Worm (Caenorhabditis elegans): ENCODE measurements around the gene srh-31.

The srh-31 gene

ce11 chrV:17676553-17676952, 30.6 kb upstream of the srh-31 start, which contains the start of gene str-92:
Gene str-92, minus strand, starts transcription at chrV:17676653.
- TF ChIP-seq tbx-2 (tag; optimal IDR thresholded peaks at IDR 0.05) (no peak), unc-62 (GFP tag; optimal IDR thresholded peaks at IDR 0.05) (no peak), nhr-12 (tag; optimal IDR thresholded peaks at IDR 0.05) (no peak), lsy-12 (tag; optimal IDR thresholded peaks at IDR 0.05) (no peak)

- TF ChIP-seq snpc-4 (tag; optimal IDR thresholded peaks at IDR 0.05) (no peak), elt-2 (tag; optimal IDR thresholded peaks at IDR 0.05) (no peak), nhr-25 (tag; optimal IDR thresholded peaks at IDR 0.05) (no peak), pha-4 (tag; optimal IDR thresholded peaks at IDR 0.05) (no peak), nfya-1 (tag; optimal IDR thresholded peaks at IDR 0.05; ENCODE audit: insufficient read depth) (no peak), ztf-11 (tag; optimal IDR thresholded peaks at IDR 0.05) (no peak), nhr-77 (tag; optimal IDR thresholded peaks at IDR 0.05) (no peak), ceh-9 (tag; optimal IDR thresholded peaks at IDR 0.05) (no peak), ceh-16 (tag; optimal IDR thresholded peaks at IDR 0.05) (no peak), daf-12 (tag; optimal IDR thresholded peaks at IDR 0.05) (no peak), jun-1 (tag; optimal IDR thresholded peaks at IDR 0.05) (no peak), nhr-67 (tag; optimal IDR thresholded peaks at IDR 0.05) (no peak), unc-39 (tag; optimal IDR thresholded peaks at IDR 0.05) (no peak), fkh-2 (tag; optimal IDR thresholded peaks at IDR 0.05) (no peak), nhr-43 (tag; optimal IDR thresholded peaks at IDR 0.05; ENCODE audit: poor library complexity, severe bottlenecking) (no peak), R02D3.7 (tag; optimal IDR thresholded peaks at IDR 0.05) (no peak), hmg-11 (tag; optimal IDR thresholded peaks at IDR 0.05) (no peak), zag-1 (tag; optimal IDR thresholded peaks at IDR 0.05) (no peak)
Measured at ce11 chrV:17683290-17683689, 23.8 kb upstream of the srh-31 start.

ce11 chrV:17683763-17684162, 23.4 kb upstream of the srh-31 start, which contains the start of gene F59A1.15:
Gene F59A1.15, minus strand, starts transcription at chrV:17683863.
- TF ChIP-seq pqm-1 (tag; optimal IDR thresholded peaks at IDR 0.05) (no peak), nhr-28 (tag; optimal IDR thresholded peaks at IDR 0.05) (no peak), lsy-12 (tag; optimal IDR thresholded peaks at IDR 0.05) (no peak), unc-39 (tag; optimal IDR thresholded peaks at IDR 0.05) (no peak), ceh-16 (tag; optimal IDR thresholded peaks at IDR 0.05) (no peak), pha-4 (tag; optimal IDR thresholded peaks at IDR 0.05) (no peak), jun-1 (tag; optimal IDR thresholded peaks at IDR 0.05) (no peak), fos-1 (tag; optimal IDR thresholded peaks at IDR 0.05) (no peak), nfya-1 (tag; optimal IDR thresholded peaks at IDR 0.05; ENCODE audit: insufficient read depth) (no peak), fkh-10 (GFP tag; optimal IDR thresholded peaks at IDR 0.05) (no peak), mdl-1 (tag; optimal IDR thresholded peaks at IDR 0.05) (no peak), skn-1 (tag; optimal IDR thresholded peaks at IDR 0.05) (no peak), snpc-4 (tag; optimal IDR thresholded peaks at IDR 0.05) (no peak), ceh-9 (tag; optimal IDR thresholded peaks at IDR 0.05) (no peak), daf-12 (tag; optimal IDR thresholded peaks at IDR 0.05) (no peak), hmg-11 (tag; optimal IDR thresholded peaks at IDR 0.05) (no peak), elt-1 (tag; optimal IDR thresholded peaks at IDR 0.05) (no peak), egl-27 (tag; optimal IDR thresholded peaks at IDR 0.05) (no peak), ama-1 (optimal IDR thresholded peaks at IDR 0.05) (no peak), lin-15B (tag; optimal IDR thresholded peaks at IDR 0.05) (no peak)

- no peak for TF ChIP-seq nhr-28 (tag; optimal IDR thresholded peaks at IDR 0.05)
- TF ChIP-seq pqm-1 (tag; optimal IDR thresholded peaks at IDR 0.05), result no peak
- no peak for TF ChIP-seq unc-62 (GFP tag; optimal IDR thresholded peaks at IDR 0.05)
- TF ChIP-seq unc-39 (tag; optimal IDR thresholded peaks at IDR 0.05), result no peak
- TF ChIP-seq skn-1 (tag; optimal IDR thresholded peaks at IDR 0.05), result no peak
- TF ChIP-seq nhr-76 (tag; optimal IDR thresholded peaks at IDR 0.05), result no peak
- TF ChIP-seq elt-1 (tag; optimal IDR thresholded peaks at IDR 0.05), result no peak
- no peak for TF ChIP-seq ceh-16 (tag; optimal IDR thresholded peaks at IDR 0.05)
- TF ChIP-seq nhr-23 (tag; optimal IDR thresholded peaks at IDR 0.05), result no peak
- no peak for TF ChIP-seq ztf-11 (tag; optimal IDR thresholded peaks at IDR 0.05)
- TF ChIP-seq snpc-4 (tag; optimal IDR thresholded peaks at IDR 0.05), result no peak
- no peak for TF ChIP-seq fkh-10 (GFP tag; optimal IDR thresholded peaks at IDR 0.05)
- TF ChIP-seq zag-1 (tag; optimal IDR thresholded peaks at IDR 0.05), result no peak
- TF ChIP-seq R02D3.7 (tag; optimal IDR thresholded peaks at IDR 0.05), result no peak
- no peak for TF ChIP-seq tbx-2 (tag; optimal IDR thresholded peaks at IDR 0.05)
- no peak for TF ChIP-seq sea-2 (GFP tag; optimal IDR thresholded peaks at IDR 0.05)
Measured at ce11 chrV:17684857-17685256, 22.3 kb upstream of the srh-31 start, which contains the start of the genes F59A1.16 and F59A1.6. Gene F59A1.16, minus strand, starts transcription at chrV:17684957. Gene F59A1.6, plus strand, starts transcription at chrV:17685141.
